Fruit fly (Drosophila melanogaster) whole organism, embryonic: ENCODE data around the gene Ugt49B2.

ENCODE experiments used
- Abd-B ChIP-seq: fragments of 200-800 bp; sonication (Bioruptor generic); optimal IDR thresholded peaks from 2 replicates; lab custom pipeline; 2018; ENCODE audit warnings: missing biosample characterization, mild to moderate bottlenecking, missing genetic modification characterization, moderate library complexity
- Bteb2 ChIP-seq: fragments of 200-800 bp; sonication (Bioruptor generic); optimal IDR thresholded peaks from 2 replicates; lab custom pipeline; 2016; ENCODE audit warnings: missing biosample characterization, missing genetic modification characterization
- CG11093 ChIP-seq: fragments of 200-800 bp; sonication (Bioruptor generic); IDR thresholded peaks from 3 replicates; pipeline ENCODE4 v1.3.6; 2022; ENCODE audit warnings: missing biosample characterization, missing genetic modification characterization
- CG11504 ChIP-seq: fragments of 200-800 bp; sonication (Bioruptor generic); optimal IDR thresholded peaks from 3 replicates; lab custom pipeline; 2019; ENCODE audit warnings: missing biosample characterization, mild to moderate bottlenecking, missing genetic modification characterization, moderate library complexity
- CG13296 ChIP-seq: fragments of 200-800 bp; sonication (Bioruptor generic); optimal IDR thresholded peaks from 3 replicates; lab custom pipeline; 2018; ENCODE audit warnings: missing biosample characterization, mild to moderate bottlenecking, missing genetic modification characterization
- CG14441 ChIP-seq: fragments of 200-800 bp; sonication (Bioruptor generic); IDR thresholded peaks from 2 replicates; pipeline ENCODE4 v1.3.6; 2022; ENCODE audit warnings: missing biosample characterization, missing genetic modification characterization
- CG15269 ChIP-seq: fragments of 200-800 bp; sonication (Bioruptor generic); optimal IDR thresholded peaks from 2 replicates; lab custom pipeline; 2018; ENCODE audit warnings: missing biosample characterization, mild to moderate bottlenecking, missing genetic modification characterization, moderate library complexity
- CG15696 ChIP-seq: fragments of 200-800 bp; sonication (Bioruptor generic); optimal IDR thresholded peaks from 2 replicates; lab custom pipeline; 2019; ENCODE audit warnings: missing biosample characterization, mild to moderate bottlenecking, missing genetic modification characterization, moderate library complexity
- CG17359 ChIP-seq: fragments of 200-800 bp; sonication (Bioruptor generic); optimal IDR thresholded peaks from 3 replicates; lab custom pipeline; 2018; ENCODE audit warnings: missing biosample characterization, mild to moderate bottlenecking, missing genetic modification characterization, moderate library complexity
- CG1832 ChIP-seq: fragments of 200-800 bp; sonication (Bioruptor generic); optimal IDR thresholded peaks from 2 replicates; lab custom pipeline; 2017; ENCODE audit warnings: missing biosample characterization, mild to moderate bottlenecking, missing genetic modification characterization, inconsistent platforms
- CG30403 ChIP-seq: fragments of 200-800 bp; sonication (Bioruptor generic); optimal IDR thresholded peaks from 3 replicates; lab custom pipeline; 2016; ENCODE audit warnings: missing biosample characterization, missing genetic modification characterization
- CG31224 ChIP-seq: fragments of 200-800 bp; sonication (Bioruptor generic); IDR thresholded peaks from 2 replicates; pipeline ENCODE4 v1.3.6; 2022; ENCODE audit warnings: missing biosample characterization, missing genetic modification characterization
- CG31388 ChIP-seq: fragments of 200-800 bp; sonication (Bioruptor generic); optimal IDR thresholded peaks from 2 replicates; lab custom pipeline; 2016; ENCODE audit warnings: missing biosample characterization, missing genetic modification characterization
- CG4617 ChIP-seq: fragments of 200-800 bp; sonication (Bioruptor generic); optimal IDR thresholded peaks from 3 replicates; lab custom pipeline; 2016; ENCODE audit warnings: missing biosample characterization, missing genetic modification characterization, borderline replicate concordance
- CG5180 ChIP-seq: fragments of 200-800 bp; sonication (Bioruptor generic); optimal IDR thresholded peaks from 3 replicates; lab custom pipeline; 2017; ENCODE audit warnings: missing biosample characterization, missing genetic modification characterization, mild to moderate bottlenecking, moderate library complexity, missing genetic modification reagents
- CG6654 ChIP-seq: fragments of 200-800 bp; sonication (Bioruptor generic); optimal IDR thresholded peaks from 2 replicates; lab custom pipeline; 2017; ENCODE audit warnings: missing biosample characterization, mild to moderate bottlenecking, missing genetic modification characterization
- CG6813 ChIP-seq: fragments of 200-800 bp; sonication (Bioruptor generic); optimal IDR thresholded peaks from 2 replicates; lab custom pipeline; 2017; ENCODE audit warnings: missing biosample characterization, missing genetic modification characterization, mild to moderate bottlenecking, moderate library complexity, missing genetic modification reagents
- CG7928 ChIP-seq: fragments of 200-800 bp; sonication (Bioruptor generic); optimal IDR thresholded peaks from 2 replicates; lab custom pipeline; 2017; ENCODE audit warnings: missing biosample characterization, mild to moderate bottlenecking, missing genetic modification characterization
- CG8089 ChIP-seq: fragments of 200-800 bp; sonication (Bioruptor generic); optimal IDR thresholded peaks from 3 replicates; lab custom pipeline; 2016; ENCODE audit warnings: missing biosample characterization, missing genetic modification characterization
- CG8290 ChIP-seq, 3 experiments: fragments of 200-800 bp; sonication (Bioruptor generic); optimal IDR thresholded peaks; 2 replicates each; lab custom pipeline; 2016 to 2019; ENCODE audit warnings: missing biosample characterization in 3 of 3, missing genetic modification characterization in 3 of 3, mild to moderate bottlenecking in 2 of 3, moderate library complexity in 1 of 3
- CG8359 ChIP-seq: fragments of 200-800 bp; sonication (Bioruptor generic); optimal IDR thresholded peaks from 2 replicates; lab custom pipeline; 2017; ENCODE audit warnings: missing biosample characterization, mild to moderate bottlenecking, missing genetic modification characterization, borderline replicate concordance
- CG9727 ChIP-seq: fragments of 200-800 bp; sonication (Bioruptor generic); optimal IDR thresholded peaks from 3 replicates; lab custom pipeline; 2017; ENCODE audit warnings: missing biosample characterization, mild to moderate bottlenecking, missing genetic modification characterization
- CHES-1-like ChIP-seq: fragments of 200-800 bp; sonication (Bioruptor generic); optimal IDR thresholded peaks from 2 replicates; lab custom pipeline; 2016; ENCODE audit warnings: missing biosample characterization, missing genetic modification characterization
- D19A ChIP-seq: fragments of 200-800 bp; optimal IDR thresholded peaks from 3 replicates; lab custom pipeline; 2019; ENCODE audit warnings: missing biosample characterization, mild to moderate bottlenecking, missing genetic modification characterization, moderate library complexity
- Deaf1 ChIP-seq: fragments of 200-800 bp; optimal IDR thresholded peaks from 3 replicates; lab custom pipeline; 2019; ENCODE audit warnings: missing biosample characterization, mild to moderate bottlenecking, missing genetic modification characterization, moderate library complexity
- Dek ChIP-seq: fragments of 200-800 bp; sonication (Bioruptor generic); optimal IDR thresholded peaks from 3 replicates; lab custom pipeline; 2019; ENCODE audit warnings: missing biosample characterization, mild to moderate bottlenecking, missing genetic modification characterization, moderate library complexity
- Dfd ChIP-seq, 2 experiments: fragments of >200 bp; optimal IDR thresholded peaks; 2 replicates each; lab custom pipeline; 2017; ENCODE audit warnings: missing biosample characterization in 2 of 2, missing genetic modification characterization in 2 of 2
- Dip3 ChIP-seq: fragments of 200-800 bp; sonication (Bioruptor generic); optimal IDR thresholded peaks from 3 replicates; lab custom pipeline; 2016; ENCODE audit warnings: missing biosample characterization, missing genetic modification characterization
- Dll ChIP-seq: fragments of 200-800 bp; sonication (Bioruptor generic); IDR thresholded peaks from 4 replicates; pipeline ENCODE4 v1.3.6; 2022; ENCODE audit warnings: missing biosample characterization, missing genetic modification characterization; ENCODE audit not compliant: partially characterized antibody
- Fer2 ChIP-seq: fragments of 200-800 bp; sonication (Bioruptor generic); optimal IDR thresholded peaks from 2 replicates; lab custom pipeline; 2018; ENCODE audit warnings: missing biosample characterization, mild to moderate bottlenecking, missing genetic modification characterization, moderate library complexity
- Fer3 ChIP-seq: fragments of 200-800 bp; sonication (Bioruptor generic); optimal IDR thresholded peaks from 2 replicates; lab custom pipeline; 2018; ENCODE audit warnings: missing biosample characterization, mild to moderate bottlenecking, missing genetic modification characterization, moderate library complexity
- Hsf ChIP-seq: fragments of 200-800 bp; sonication (Bioruptor generic); optimal IDR thresholded peaks from 3 replicates; lab custom pipeline; 2016; ENCODE audit warnings: missing biosample characterization, missing genetic modification characterization
- Lhr ChIP-seq: fragments of 200-800 bp; sonication (Bioruptor generic); optimal IDR thresholded peaks from 3 replicates; lab custom pipeline; 2017; ENCODE audit warnings: mild to moderate bottlenecking, missing biosample characterization, missing genetic modification reagents, missing genetic modification characterization
- Mrtf ChIP-seq: fragments of 200-800 bp; sonication (Bioruptor generic); IDR thresholded peaks from 3 replicates; pipeline ENCODE4 v1.3.6; 2022; ENCODE audit warnings: missing biosample characterization, missing genetic modification characterization
- NC2β ChIP-seq: fragments of 200-800 bp; sonication (Bioruptor generic); optimal IDR thresholded peaks from 2 replicates; lab custom pipeline; 2016; ENCODE audit warnings: missing biosample characterization, missing genetic modification characterization
- Pdp1 ChIP-seq, 2 experiments: fragments of 200-800 bp; sonication (Bioruptor generic); optimal IDR thresholded peaks; 3 replicates each; lab custom pipeline; 2016; ENCODE audit warnings: missing biosample characterization in 2 of 2, missing genetic modification characterization in 2 of 2, mild to moderate bottlenecking in 1 of 2, moderate library complexity in 1 of 2
- Sin3A ChIP-seq: fragments of >200 bp; optimal IDR thresholded peaks from 2 replicates; lab custom pipeline; 2018
- Sox102F ChIP-seq: fragments of 200-800 bp; sonication (Bioruptor generic); optimal IDR thresholded peaks from 2 replicates; lab custom pipeline; 2018; ENCODE audit warnings: missing biosample characterization, mild to moderate bottlenecking, missing genetic modification characterization, moderate library complexity
- TFAM ChIP-seq: fragments of 200-800 bp; sonication (Bioruptor generic); optimal IDR thresholded peaks from 2 replicates; lab custom pipeline; 2017; ENCODE audit warnings: missing biosample characterization, missing genetic modification characterization, inconsistent platforms
- amos ChIP-seq: fragments of 200-800 bp; sonication (Bioruptor generic); IDR thresholded peaks from 2 replicates; pipeline ENCODE4 v1.3.6; 2022; ENCODE audit warnings: missing biosample characterization, missing genetic modification characterization; ENCODE audit not compliant: partially characterized antibody
- aop ChIP-seq: fragments of 200-800 bp; sonication (Bioruptor generic); IDR thresholded peaks from 2 replicates; pipeline ENCODE4 v1.3.6; 2022; ENCODE audit warnings: missing biosample characterization, missing genetic modification characterization
- ara ChIP-seq: fragments of 200-800 bp; sonication (Bioruptor generic); IDR thresholded peaks from 2 replicates; pipeline ENCODE4 v1.3.6; 2022; ENCODE audit warnings: missing biosample characterization, missing genetic modification characterization
- crp ChIP-seq, 2 experiments: fragments of 200-800 bp; sonication (Bioruptor generic); optimal IDR thresholded peaks; 2 replicates in 1 of 2; 3 replicates in 1 of 2; lab custom pipeline; 2017; ENCODE audit warnings: missing biosample characterization in 2 of 2, missing genetic modification characterization in 2 of 2, mild to moderate bottlenecking in 1 of 2, moderate library complexity in 1 of 2
- dysf ChIP-seq: fragments of 200-800 bp; sonication (Bioruptor generic); IDR thresholded peaks from 3 replicates; pipeline ENCODE4 v1.3.6; 2022; ENCODE audit warnings: missing biosample characterization, missing genetic modification characterization
- emc ChIP-seq: fragments of 200-800 bp; sonication (Bioruptor generic); optimal IDR thresholded peaks from 2 replicates; lab custom pipeline; 2016; ENCODE audit warnings: missing biosample characterization, missing genetic modification characterization
- gce ChIP-seq: fragments of 200-800 bp; sonication (Bioruptor generic); IDR thresholded peaks from 3 replicates; pipeline ENCODE4 v1.3.6; 2022; ENCODE audit warnings: missing biosample characterization, missing genetic modification characterization
- lab ChIP-seq: fragments of 200-800 bp; sonication (Bioruptor generic); optimal IDR thresholded peaks from 3 replicates; lab custom pipeline; 2017; ENCODE audit warnings: missing biosample characterization, missing genetic modification characterization, mild to moderate bottlenecking, moderate library complexity, missing genetic modification reagents
- nerfin-2 ChIP-seq: fragments of 200-800 bp; sonication (Bioruptor generic); IDR thresholded peaks from 2 replicates; pipeline ENCODE4 v1.3.6; 2022; ENCODE audit warnings: missing biosample characterization, missing genetic modification characterization; ENCODE audit not compliant: partially characterized antibody
- sens ChIP-seq: fragments of 200-800 bp; sonication (Bioruptor generic); peaks from one replicate; lab custom pipeline; 2016; ENCODE audit warnings: missing biosample characterization, missing genetic modification characterization
- zfh1 ChIP-seq: fragments of 200-800 bp; sonication (Bioruptor generic); IDR thresholded peaks from 3 replicates; pipeline ENCODE4 v1.3.6; 2022; ENCODE audit warnings: missing biosample characterization, missing genetic modification characterization

The Ugt49B2 gene

DNA sequence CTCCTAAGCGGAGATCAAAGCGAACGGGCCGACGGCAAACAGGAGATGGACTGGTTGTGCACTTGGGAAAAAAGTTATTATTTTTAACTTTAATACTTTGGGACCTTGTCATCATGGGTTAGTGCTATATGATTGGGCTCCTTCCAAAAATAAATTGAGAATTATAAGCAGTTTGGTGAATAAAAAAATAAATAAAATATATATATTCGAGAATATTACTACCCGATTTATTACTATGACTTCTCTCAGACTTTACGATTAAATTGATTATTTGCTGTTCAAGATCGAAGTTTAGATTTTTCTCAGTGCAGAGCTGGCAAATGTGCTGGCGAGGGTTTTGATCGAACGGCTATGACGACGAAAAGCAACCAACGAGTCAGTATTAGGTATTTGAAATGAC, 20.4 kb upstream of the Ugt49B2 start (continued):
- TF ChIP-seq CG31388 (GFP tag; lab: Kevin White, UChicago) (no peak), TFAM (GFP tag; lab: Kevin White, UChicago) (no peak), CG8089 (GFP tag; lab: Kevin White, UChicago) (no peak), Bteb2 (GFP tag; lab: Kevin White, UChicago) (no peak), CG1832 (no peak), Lhr (GFP tag; lab: Kevin White, UChicago) (no peak), CG30403 (peak; percentile 33), CG8359 (GFP tag; lab: Kevin White, UChicago) (no peak), CG31224 (GFP tag; lab: Robert Waterston, UW) (peak; percentile 28; the same call in 1 of the 2 replicates), Dip3 (no peak), D19A (tag; lab: Kevin White, UChicago) (peak; percentile 57), Mrtf (GFP tag; lab: Robert Waterston, UW) (0 out of 3 replicates have a peak, but pooled peaks have one; percentile 19), Sox102F (GFP tag; lab: Kevin White, UChicago) (peak; percentile 44), CG11093 (GFP tag; lab: Robert Waterston, UW) (0 out of 3 replicates have a peak, but pooled peaks have one; percentile 30), CG13296 (GFP tag; lab: Kevin White, UChicago) (peak; percentile 14), Dfd (GFP tag; optimal IDR thresholded peaks at IDR 0.05; lab: Kevin White, UChicago) (no peak), crp (GFP tag; optimal IDR thresholded peaks at IDR 0.05; lab: Kevin White, UChicago) (no peak), emc (no peak), CG6813 (peak; percentile 54), Dll (GFP tag; lab: Robert Waterston, UW) (no peak), CG17359 (tag; lab: Kevin White, UChicago) (peak; percentile 72), ara (GFP tag; lab: Robert Waterston, UW) (peak; percentile 54), Fer2 (tag; lab: Kevin White, UChicago) (no peak), Deaf1 (tag; lab: Kevin White, UChicago) (peak; percentile 28), aop (GFP tag; lab: Robert Waterston, UW) (no peak), gce (no peak), CHES-1-like (no peak), amos (no peak), CG9727 (GFP tag; lab: Kevin White, UChicago) (peak; percentile 71), CG6654 (GFP tag; lab: Kevin White, UChicago) (no peak), CG15696 (peak; percentile 78), lab (peak; percentile 54), CG14441 (GFP tag; lab: Robert Waterston, UW) (peak; percentile 23; the same call in 1 of the 2 replicates), CG15269 (tag; lab: Kevin White, UChicago) (peak; percentile 37), Pdp1 (GFP tag; optimal IDR thresholded peaks at IDR 0.05; lab: Kevin White, UChicago) (no peak), CG5180 (GFP tag; lab: Kevin White, UChicago) (peak; percentile 21), Abd-B (peak; percentile 23), Dek (tag; lab: Kevin White, UChicago) (no peak), nerfin-2 (no peak), Hsf (no peak), CG4617 (no peak), Sin3A (no peak), Fer3 (peak; percentile 35), CG7928 (no peak), zfh1 (GFP tag; lab: Robert Waterston, UW) (peak; percentile 79), sens (GFP tag; lab: Kevin White, UChicago) (peak; percentile 56), NC2β (GFP tag; lab: Kevin White, UChicago) (no peak), CG11504 (tag; lab: Kevin White, UChicago) (peak; percentile 74), dysf (GFP tag; lab: Robert Waterston, UW) (peak; percentile 54; the same call in 2 of the 3 replicates), CG8290 (GFP tag; optimal IDR thresholded peaks at IDR 0.05; lab: Kevin White, UChicago) (no peak), CG8290 (tag; optimal IDR thresholded peaks at IDR 0.05; lab: Kevin White, UChicago) (no peak)
